Worm (Caenorhabditis elegans) whole organism, L4 larva: ENCODE data around the gene hot-2.

Source experiments
- F10B5.3 ChIP-seq: sonication (generic microtip); optimal IDR thresholded peaks from 2 replicates; lab custom pipeline; 2016; ENCODE audit warnings: mild to moderate bottlenecking, missing genetic modification characterization, missing compliant biosample characterization
- F26F4.8 ChIP-seq: fragments of 200-800 bp; sonication (Bioruptor generic); conservative IDR thresholded peaks from 2 replicates; pipeline ENCODE4 v1.3.6; 2022; ENCODE audit warnings: missing genetic modification characterization, missing compliant biosample characterization
- F44E2.7 ChIP-seq: fragments of 200-800 bp; sonication (Bioruptor generic); IDR thresholded peaks from 2 replicates; pipeline ENCODE4 v2.1.2; 2022; ENCODE audit warnings: missing genetic modification characterization, missing compliant biosample characterization
- F49E8.2 ChIP-seq: sonication (generic microtip); optimal IDR thresholded peaks from 2 replicates; lab custom pipeline; 2016; ENCODE audit warnings: missing compliant biosample characterization, mild to moderate bottlenecking, missing genetic modification characterization, borderline replicate concordance
- T26A8.4 ChIP-seq: fragments of 200-800 bp; sonication (Bioruptor generic); IDR thresholded peaks from 2 replicates; pipeline ENCODE4 v1.3.6; 2022; ENCODE audit warnings: missing genetic modification characterization, missing compliant biosample characterization
- Y105C5A.15 ChIP-seq: fragments of 200-800 bp; sonication (Bioruptor generic); IDR thresholded peaks from 2 replicates; pipeline ENCODE4 v1.3.6; 2022; ENCODE audit warnings: missing genetic modification characterization, missing compliant biosample characterization
- Y48G9A.11 ChIP-seq: fragments of 200-800 bp; sonication (Bioruptor generic); IDR thresholded peaks from 2 replicates; pipeline ENCODE4 v1.3.6; 2022; ENCODE audit warnings: missing genetic modification reagents, missing genetic modification characterization, missing compliant biosample characterization
- Y5F2A.4 ChIP-seq: fragments of 200-800 bp; sonication (Bioruptor generic); optimal IDR thresholded peaks from 2 replicates; lab custom pipeline; 2018; ENCODE audit warnings: mild to moderate bottlenecking, missing genetic modification characterization, missing compliant biosample characterization
- Y75B8A.6 ChIP-seq: fragments of 200-800 bp; sonication (Bioruptor generic); IDR thresholded peaks from 2 replicates; pipeline ENCODE4 v1.3.6; 2022; ENCODE audit warnings: missing genetic modification reagents, missing genetic modification characterization, missing compliant biosample characterization
- aha-1 ChIP-seq: fragments of 150-350 bp; peaks from one replicate; lab custom pipeline; 2014; ENCODE audit warnings: missing biosample characterization, missing genetic modification characterization
- aly-2 ChIP-seq: sonication (generic microtip); optimal IDR thresholded peaks from 2 replicates; lab custom pipeline; 2018; ENCODE audit warnings: missing biosample characterization, missing genetic modification characterization
- attf-4 ChIP-seq: sonication (generic microtip); optimal IDR thresholded peaks from 3 replicates; lab custom pipeline; 2017; ENCODE audit warnings: missing biosample characterization, missing genetic modification characterization
- ceh-28 ChIP-seq: fragments of 150-350 bp; optimal IDR thresholded peaks from 2 replicates; lab custom pipeline; 2014; ENCODE audit warnings: missing biosample characterization, missing genetic modification reagents, missing genetic modification characterization
- cey-2 ChIP-seq: sonication (generic microtip); optimal IDR thresholded peaks from 3 replicates; lab custom pipeline; 2017; ENCODE audit warnings: missing genetic modification characterization, mild to moderate bottlenecking, missing compliant biosample characterization, antibody characterized with exemption, borderline replicate concordance; ENCODE audit not compliant: insufficient read depth
- ctbp-1 ChIP-seq: fragments of 200-800 bp; sonication (Bioruptor generic); IDR thresholded peaks from 2 replicates; pipeline ENCODE4 v1.3.6; 2022; ENCODE audit warnings: missing genetic modification reagents, missing genetic modification characterization, missing compliant biosample characterization
- daf-16 ChIP-seq, 3 experiments: sonication (generic microtip); optimal IDR thresholded peaks; 2 replicates each; lab custom pipeline; 2016 to 2017; ENCODE audit warnings: missing genetic modification characterization in 3 of 3, missing genetic modification reagents in 3 of 3, mild to moderate bottlenecking in 2 of 3, missing compliant biosample characterization in 2 of 3, missing biosample characterization in 1 of 3, moderate library complexity in 1 of 3
- daf-8 ChIP-seq: fragments of 200-800 bp; sonication (Bioruptor generic); IDR thresholded peaks from 2 replicates; pipeline ENCODE4 v1.3.6; 2022; ENCODE audit warnings: missing genetic modification characterization, missing compliant biosample characterization
- egl-27 ChIP-seq: sonication (generic microtip); optimal IDR thresholded peaks from 3 replicates; lab custom pipeline; 2017; ENCODE audit warnings: missing biosample characterization, missing genetic modification reagents, missing genetic modification characterization
- egl-43 ChIP-seq: fragments of 200-800 bp; sonication (Bioruptor generic); IDR thresholded peaks from 2 replicates; pipeline ENCODE4 v1.3.6; 2022; ENCODE audit warnings: missing genetic modification reagents, missing genetic modification characterization, missing compliant biosample characterization
- hif-1 ChIP-seq, 2 experiments: sonication (generic microtip); optimal IDR thresholded peaks; 2 replicates each; lab custom pipeline; 2016 to 2017; ENCODE audit warnings: missing compliant biosample characterization in 2 of 2, missing genetic modification characterization in 2 of 2, missing genetic modification reagents in 2 of 2, missing genotype in 2 of 2, mild to moderate bottlenecking in 1 of 2
- lin-1 ChIP-seq: fragments of 200-800 bp; sonication (Bioruptor generic); IDR thresholded peaks from 2 replicates; pipeline ENCODE4 v1.3.6; 2022; ENCODE audit warnings: missing genetic modification reagents, missing genetic modification characterization, missing compliant biosample characterization
- lin-13 ChIP-seq: fragments of 150-350 bp; optimal IDR thresholded peaks from 2 replicates; lab custom pipeline; 2014; ENCODE audit warnings: missing biosample characterization, missing genetic modification reagents, missing genetic modification characterization
- lin-29 ChIP-seq: fragments of 200-800 bp; sonication (Bioruptor generic); IDR thresholded peaks from 2 replicates; pipeline ENCODE4 v1.3.6; 2022; ENCODE audit warnings: missing genetic modification reagents, missing genetic modification characterization, missing compliant biosample characterization
- lin-38 ChIP-seq: fragments of 200-800 bp; sonication (Bioruptor generic); IDR thresholded peaks from 2 replicates; pipeline ENCODE4 v1.3.6; 2022; ENCODE audit warnings: missing genetic modification reagents, missing genetic modification characterization, missing compliant biosample characterization
- lin-39 ChIP-seq: fragments of 150-350 bp; optimal IDR thresholded peaks from 2 replicates; lab custom pipeline; 2014; ENCODE audit warnings: missing biosample characterization, missing genetic modification reagents, missing genetic modification characterization
- madf-5 ChIP-seq, 2 experiments: fragments of 200-800 bp; sonication (Bioruptor generic); IDR thresholded peaks; 2 replicates each; pipeline ENCODE4 v1.3.6; 2022; ENCODE audit warnings: missing compliant biosample characterization in 2 of 2, missing genetic modification characterization in 2 of 2
- mep-1 ChIP-seq: fragments of 150-350 bp; sonication (generic microtip); optimal IDR thresholded peaks from 3 replicates; lab custom pipeline; 2014; ENCODE audit warnings: missing biosample characterization, missing genetic modification characterization
- mxl-2 ChIP-seq: fragments of 200-800 bp; sonication (Bioruptor generic); conservative IDR thresholded peaks from 2 replicates; pipeline ENCODE4 v1.3.6; 2022; ENCODE audit warnings: missing genetic modification reagents, missing genetic modification characterization, missing compliant biosample characterization
- mxl-3 ChIP-seq: fragments of 200-800 bp; sonication (Bioruptor generic); optimal IDR thresholded peaks from 2 replicates; lab custom pipeline; 2018; ENCODE audit warnings: mild to moderate bottlenecking, missing genetic modification characterization, missing compliant biosample characterization
- nhr-10 ChIP-seq: fragments of 150-350 bp; optimal IDR thresholded peaks from 2 replicates; lab custom pipeline; 2014; ENCODE audit warnings: missing biosample characterization, missing genetic modification characterization
- nhr-102 ChIP-seq: sonication (generic microtip); optimal IDR thresholded peaks from 2 replicates; lab custom pipeline; 2016; ENCODE audit warnings: mild to moderate bottlenecking, missing genetic modification characterization, moderate library complexity, missing compliant biosample characterization
- nhr-11 ChIP-seq: fragments of 150-350 bp; optimal IDR thresholded peaks from 2 replicates; lab custom pipeline; 2014; ENCODE audit warnings: missing biosample characterization, missing genetic modification characterization
- nhr-237 ChIP-seq: sonication (generic microtip); optimal IDR thresholded peaks from 2 replicates; lab custom pipeline; 2017; ENCODE audit warnings: missing biosample characterization, missing genetic modification characterization
- nhr-28 ChIP-seq: fragments of 150-350 bp; optimal IDR thresholded peaks from 2 replicates; lab custom pipeline; 2014; ENCODE audit warnings: missing biosample characterization, missing genetic modification characterization
- nhr-42 ChIP-seq: fragments of 200-800 bp; sonication (Bioruptor generic); IDR thresholded peaks from 2 replicates; pipeline ENCODE4 v1.3.6; 2022; ENCODE audit warnings: missing genetic modification characterization, missing compliant biosample characterization
- nhr-48 ChIP-seq: sonication (generic microtip); optimal IDR thresholded peaks from 2 replicates; lab custom pipeline; 2016; ENCODE audit warnings: mild to moderate bottlenecking, missing genetic modification characterization, missing compliant biosample characterization
- nhr-6 ChIP-seq: fragments of 150-350 bp; optimal IDR thresholded peaks from 2 replicates; lab custom pipeline; 2014; ENCODE audit warnings: missing biosample characterization, missing genetic modification characterization
- php-3 ChIP-seq: fragments of 200-800 bp; sonication (Bioruptor generic); IDR thresholded peaks from 2 replicates; pipeline ENCODE4 v1.3.6; 2022; ENCODE audit warnings: missing genetic modification reagents, missing genetic modification characterization, missing compliant biosample characterization
- saeg-2 ChIP-seq: fragments of 200-800 bp; sonication (Bioruptor generic); IDR thresholded peaks from 2 replicates; pipeline ENCODE4 v1.3.6; 2022; ENCODE audit warnings: missing genetic modification reagents, missing genetic modification characterization, missing compliant biosample characterization
- set-16 ChIP-seq: fragments of 200-800 bp; sonication (Bioruptor generic); IDR thresholded peaks from 2 replicates; pipeline ENCODE4 v1.3.6; 2022; ENCODE audit warnings: missing genetic modification reagents, missing genetic modification characterization, missing compliant biosample characterization
- spr-3 ChIP-seq: fragments of 200-800 bp; sonication (Bioruptor generic); optimal IDR thresholded peaks from 2 replicates; lab custom pipeline; 2018; ENCODE audit warnings: mild to moderate bottlenecking, missing genetic modification characterization, missing compliant biosample characterization
- unc-130 ChIP-seq: sonication (generic microtip); optimal IDR thresholded peaks from 2 replicates; lab custom pipeline; 2016; ENCODE audit warnings: missing genetic modification reagents, missing genetic modification characterization, missing compliant biosample characterization
- vab-7 ChIP-seq: fragments of 200-800 bp; sonication (Bioruptor generic); IDR thresholded peaks from 2 replicates; pipeline ENCODE4 v1.3.6; 2022; ENCODE audit warnings: missing genetic modification reagents, missing genetic modification characterization, missing compliant biosample characterization
- zag-1 ChIP-seq: fragments of 150-350 bp; optimal IDR thresholded peaks from 2 replicates; lab custom pipeline; 2014; ENCODE audit warnings: missing biosample characterization, missing genetic modification characterization
- zfp-3 ChIP-seq: fragments of 200-800 bp; sonication (Bioruptor generic); conservative IDR thresholded peaks from 2 replicates; pipeline ENCODE4 v1.3.6; 2022; ENCODE audit warnings: missing genetic modification reagents, missing genetic modification characterization, missing compliant biosample characterization
- zip-2 ChIP-seq: fragments of 150-350 bp; optimal IDR thresholded peaks from 2 replicates; lab custom pipeline; 2014; ENCODE audit warnings: missing biosample characterization, missing genetic modification characterization
- ztf-7 ChIP-seq: fragments of 150-350 bp; optimal IDR thresholded peaks from 2 replicates; lab custom pipeline; 2014; ENCODE audit warnings: missing biosample characterization, missing genetic modification characterization

The hot-2 gene

ce11 chrV:19174626-19175025 is at the start of gene hot-2:
TSS of gene hot-2 (plus strand) at chrV:19174759.
- TF ChIP-seq set-16 (GFP tag; lab: Robert Waterston, UW) (0 out of 2 replicates have a peak, but pooled peaks have one; percentile 19), Y5F2A.4 (GFP tag; lab: Kevin White, UChicago) (no peak)
- TF ChIP-seq, all 104 proteins: peak for 1

- TF ChIP-seq unc-130 (GFP tag; lab: Kevin White, UChicago) (no peak), mxl-2 (GFP tag; lab: Robert Waterston, UW) (no peak), aly-2 (no peak), nhr-10 (tag; lab: Kevin White, UChicago) (no peak), egl-43 (GFP tag; lab: Robert Waterston, UW) (no peak), hif-1 (tag; optimal IDR thresholded peaks at IDR 0.05; lab: Kevin White, UChicago) (no peak), mxl-3 (no peak), lin-39 (tag; lab: Kevin White, UChicago) (no peak), nhr-28 (tag; lab: Kevin White, UChicago) (no peak), Y5F2A.4 (GFP tag; lab: Kevin White, UChicago) (no peak), saeg-2 (no peak), Y48G9A.11 (GFP tag; lab: Robert Waterston, UW) (no peak), php-3 (GFP tag; lab: Robert Waterston, UW) (no peak), nhr-237 (no peak)
Observed at ce11 chrV:19125253-19125652, 49.3 kb upstream of the hot-2 start.

ce11 chrV:19125812-19126211 is 48.7 kb upstream of the hot-2 start:
- no peak for TF ChIP-seq zag-1 (tag; lab: Kevin White, UChicago)
- no peak for TF ChIP-seq ceh-28
- TF ChIP-seq lin-1 (GFP tag; lab: Robert Waterston, UW): no peak; the same call in 1 of the 2 replicates
- no peak for TF ChIP-seq unc-130 (GFP tag; lab: Kevin White, UChicago)
- no peak for TF ChIP-seq aly-2
- TF ChIP-seq nhr-48 (tag; lab: Kevin White, UChicago): peak; percentile 51
- no peak for TF ChIP-seq attf-4 (tag; lab: Kevin White, UChicago)
- TF ChIP-seq egl-43 (GFP tag; lab: Robert Waterston, UW): peak; percentile 95
- TF ChIP-seq lin-29 (GFP tag; lab: Robert Waterston, UW): no peak
- peak; percentile 78 for TF ChIP-seq Y105C5A.15 (GFP tag; lab: Robert Waterston, UW)
- 0 out of 4 replicates have a peak, but pooled peaks have one; percentile 32 to 74 for TF ChIP-seq madf-5 (GFP tag; IDR thresholded peaks at IDR 0.05; lab: Robert Waterston, UW)
- peak; percentile 82 for TF ChIP-seq lin-38 (GFP tag; lab: Robert Waterston, UW)
- peak; percentile 75 for TF ChIP-seq mep-1 (tag; lab: Kevin White, UChicago)
- TF ChIP-seq nhr-6: no peak
- no peak for TF ChIP-seq egl-27 (tag; lab: Kevin White, UChicago)
- no peak for TF ChIP-seq nhr-11
- TF ChIP-seq php-3 (GFP tag; lab: Robert Waterston, UW): no peak; the same call in 1 of the 2 replicates
- no peak for TF ChIP-seq Y75B8A.6
- TF ChIP-seq F26F4.8 (GFP tag; lab: Robert Waterston, UW): peak; percentile 78
- no peak for TF ChIP-seq aha-1
- TF ChIP-seq daf-8 (GFP tag; lab: Robert Waterston, UW): no peak
- TF ChIP-seq T26A8.4: no peak
- peak; percentile 40; the same call in 1 of the 2 replicates for TF ChIP-seq zfp-3 (GFP tag; lab: Robert Waterston, UW)
- TF ChIP-seq vab-7 (GFP tag; lab: Robert Waterston, UW): peak; percentile 81
- TF ChIP-seq F49E8.2 (tag; lab: Kevin White, UChicago): no peak
- TF ChIP-seq nhr-42 (GFP tag; lab: Robert Waterston, UW): no peak; the same call in 1 of the 2 replicates
- TF ChIP-seq F44E2.7 (GFP tag; lab: Robert Waterston, UW): no peak
- peak; percentile 89 for TF ChIP-seq ctbp-1 (GFP tag; lab: Robert Waterston, UW)
- peak; percentile 50 for TF ChIP-seq lin-13
- TF ChIP-seq nhr-10 (tag; lab: Kevin White, UChicago): no peak
- TF ChIP-seq mxl-3: no peak
- no peak for TF ChIP-seq cey-2 (tag; lab: Kevin White, UChicago)
- TF ChIP-seq daf-16 (GFP tag; optimal IDR thresholded peaks at IDR 0.05; lab: Kevin White, UChicago): peak in 1 of 2 experiments; percentile 55
- TF ChIP-seq daf-16 (tag; optimal IDR thresholded peaks at IDR 0.05; lab: Kevin White, UChicago): peak; percentile 48
- no peak for TF ChIP-seq F10B5.3 (tag; lab: Kevin White, UChicago)
- no peak for TF ChIP-seq ztf-7 (tag; lab: Kevin White, UChicago)
- TF ChIP-seq spr-3 (GFP tag; lab: Kevin White, UChicago): no peak
- no peak for TF ChIP-seq nhr-102
- no peak for TF ChIP-seq zip-2 (tag; lab: Kevin White, UChicago)
